Fruit fly (Drosophila melanogaster) whole organism, adult: ENCODE results near the gene ATPsynC.

Source experiments
- CG11617 ChIP-seq: fragments of 200-800 bp; sonication (Bioruptor generic); optimal IDR thresholded peaks from 2 replicates; lab custom pipeline; 2017; ENCODE audit warnings: mild to moderate bottlenecking, missing biosample characterization, missing genetic modification reagents, missing genetic modification characterization
- CG12768 ChIP-seq: fragments of 200-800 bp; sonication (Bioruptor generic); optimal IDR thresholded peaks from 2 replicates; lab custom pipeline; 2017; ENCODE audit warnings: missing biosample characterization, missing genetic modification characterization, mild to moderate bottlenecking, moderate library complexity, missing genetic modification reagents
- CG14711 ChIP-seq: fragments of 200-800 bp; sonication (Bioruptor generic); optimal IDR thresholded peaks from 2 replicates; lab custom pipeline; 2018; ENCODE audit warnings: missing biosample characterization, mild to moderate bottlenecking, missing genetic modification characterization, moderate library complexity
- CG1620 ChIP-seq: fragments of 200-800 bp; sonication (Bioruptor generic); optimal IDR thresholded peaks from 2 replicates; lab custom pipeline; 2016; ENCODE audit warnings: missing biosample characterization, missing genetic modification characterization
- CG33017 ChIP-seq: fragments of 200-800 bp; sonication (Bioruptor generic); optimal IDR thresholded peaks from 2 replicates; lab custom pipeline; 2018; ENCODE audit warnings: missing biosample characterization, mild to moderate bottlenecking, missing genetic modification characterization, moderate library complexity
- CG5204 ChIP-seq: fragments of 200-800 bp; sonication (Bioruptor generic); optimal IDR thresholded peaks from 2 replicates; lab custom pipeline; 2016; ENCODE audit warnings: missing biosample characterization, missing genetic modification characterization
- CG7045 ChIP-seq: fragments of 200-800 bp; sonication (Bioruptor generic); optimal IDR thresholded peaks from 2 replicates; lab custom pipeline; 2017; ENCODE audit warnings: missing biosample characterization, mild to moderate bottlenecking, missing genetic modification characterization
- CG7101 ChIP-seq: fragments of 200-800 bp; sonication (Bioruptor generic); optimal IDR thresholded peaks from 2 replicates; lab custom pipeline; 2018; ENCODE audit warnings: missing biosample characterization, mild to moderate bottlenecking, missing genetic modification characterization, moderate library complexity
- Clk ChIP-seq: fragments of 200-800 bp; sonication (Bioruptor generic); optimal IDR thresholded peaks from 2 replicates; lab custom pipeline; 2017; ENCODE audit warnings: missing biosample characterization, missing genetic modification characterization
- Crg-1 ChIP-seq: fragments of 200-800 bp; sonication (Bioruptor generic); optimal IDR thresholded peaks from 2 replicates; lab custom pipeline; 2016; ENCODE audit warnings: missing biosample characterization, missing genetic modification characterization
- Hr96 ChIP-seq: fragments of 200-800 bp; sonication (Bioruptor generic); optimal IDR thresholded peaks from 2 replicates; lab custom pipeline; 2016; ENCODE audit warnings: missing biosample characterization, missing genetic modification characterization
- Mnt ChIP-seq: fragments of 200-800 bp; sonication (Bioruptor generic); optimal IDR thresholded peaks from 2 replicates; lab custom pipeline; 2016; ENCODE audit warnings: missing biosample characterization, mild to moderate bottlenecking, missing genetic modification characterization
- bab1 ChIP-seq: fragments of 200-800 bp; sonication (Bioruptor generic); optimal IDR thresholded peaks from 3 replicates; lab custom pipeline; 2019; ENCODE audit warnings: missing biosample characterization, mild to moderate bottlenecking, missing genetic modification characterization, moderate library complexity
- cic ChIP-seq: fragments of 200-800 bp; sonication (Bioruptor generic); optimal IDR thresholded peaks from 2 replicates; lab custom pipeline; 2017; ENCODE audit warnings: missing biosample characterization, mild to moderate bottlenecking, missing genetic modification characterization, moderate library complexity
- cnc ChIP-seq, 2 experiments: fragments of >200 bp; optimal IDR thresholded peaks; 2 replicates each; lab custom pipeline; 2017
- kay ChIP-seq: fragments of 200-800 bp; sonication (Bioruptor generic); peaks from one replicate; lab custom pipeline; 2016; ENCODE audit warnings: missing biosample characterization, missing genetic modification characterization, borderline replicate concordance
- ovo ChIP-seq: fragments of 200-800 bp; sonication (Bioruptor generic); optimal IDR thresholded peaks from 2 replicates; lab custom pipeline; 2016; ENCODE audit warnings: missing biosample characterization, missing genetic modification characterization
- pad ChIP-seq: fragments of 200-800 bp; sonication (Bioruptor generic); optimal IDR thresholded peaks from 3 replicates; lab custom pipeline; 2017; ENCODE audit warnings: missing biosample characterization, missing genetic modification characterization, mild to moderate bottlenecking, moderate library complexity, missing genetic modification reagents
- tj ChIP-seq: fragments of 200-800 bp; sonication (Bioruptor generic); optimal IDR thresholded peaks from 3 replicates; lab custom pipeline; 2017; ENCODE audit warnings: missing biosample characterization, mild to moderate bottlenecking, missing genetic modification characterization, moderate library complexity
- toe ChIP-seq: fragments of 200-800 bp; sonication (Bioruptor generic); optimal IDR thresholded peaks from 2 replicates; lab custom pipeline; 2016; ENCODE audit warnings: missing biosample characterization, missing genetic modification characterization

ATPsynC gene

dm6 chr3R:31254808-31255207 is 35.4 kb upstream of the ATPsynC start, which contains the start of the genes CG1750 and spn-F:
TSS of gene CG1750 (minus strand) at chr3R:31254900.
TSS of gene spn-F (plus strand) at chr3R:31255127.
- TF ChIP-seq ovo (GFP tag; lab: Kevin White, UChicago) = no peak
- TF ChIP-seq bab1 = peak; percentile 61
- TF ChIP-seq CG11617 (GFP tag; lab: Kevin White, UChicago) = no peak
- no peak for TF ChIP-seq Crg-1 (GFP tag; lab: Kevin White, UChicago)
- no peak for TF ChIP-seq CG5204
- no peak for TF ChIP-seq kay (GFP tag; lab: Kevin White, UChicago)
- TF ChIP-seq pad (GFP tag; lab: Kevin White, UChicago) = no peak
- TF ChIP-seq toe = no peak
- TF ChIP-seq CG14711 (tag; lab: Kevin White, UChicago) = peak; percentile 39
- TF ChIP-seq CG33017 (tag; lab: Kevin White, UChicago) = no peak
- no peak for TF ChIP-seq CG7045 (GFP tag; lab: Kevin White, UChicago)
- TF ChIP-seq Mnt (GFP tag; lab: Kevin White, UChicago) = no peak
- no peak for TF ChIP-seq cic
- TF ChIP-seq CG12768 = no peak
- peak; percentile 68 for TF ChIP-seq tj (GFP tag; lab: Kevin White, UChicago)
- TF ChIP-seq Clk (GFP tag; lab: Kevin White, UChicago) = no peak
- TF ChIP-seq Hr96 (GFP tag; lab: Kevin White, UChicago) = no peak
- no peak for TF ChIP-seq CG1620 (GFP tag; lab: Kevin White, UChicago)
- TF ChIP-seq cnc (optimal IDR thresholded peaks at IDR 0.05; lab: Kevin White, UChicago) = peak in 1 of 2 experiments; percentile 25
- TF ChIP-seq CG7101 (tag; lab: Kevin White, UChicago) = no peak

- TF ChIP-seq Crg-1 (GFP tag; lab: Kevin White, UChicago) = peak; percentile 32
- TF ChIP-seq Clk (GFP tag; lab: Kevin White, UChicago) = peak; percentile 43
- peak; percentile 10 for TF ChIP-seq pad (GFP tag; lab: Kevin White, UChicago)
- TF ChIP-seq CG14711 (tag; lab: Kevin White, UChicago) = peak; percentile 97
- TF ChIP-seq Hr96 (GFP tag; lab: Kevin White, UChicago) = peak; percentile 48
- peak; percentile 64 for TF ChIP-seq CG7045 (GFP tag; lab: Kevin White, UChicago)
- no peak for TF ChIP-seq cic
- peak; percentile 18 for TF ChIP-seq CG33017 (tag; lab: Kevin White, UChicago)
- no peak for TF ChIP-seq CG1620 (GFP tag; lab: Kevin White, UChicago)
- peak; percentile 82 for TF ChIP-seq Mnt (GFP tag; lab: Kevin White, UChicago)
- TF ChIP-seq CG12768 = peak; percentile 18
- TF ChIP-seq CG7101 (tag; lab: Kevin White, UChicago) = peak; percentile 57
- peak; percentile 14 for TF ChIP-seq ovo (GFP tag; lab: Kevin White, UChicago)
- TF ChIP-seq bab1 = peak; percentile 74
- TF ChIP-seq CG5204 = peak; percentile 47
- no peak for TF ChIP-seq cnc (optimal IDR thresholded peaks at IDR 0.05; lab: Kevin White, UChicago)
- peak; percentile 37 for TF ChIP-seq CG11617 (GFP tag; lab: Kevin White, UChicago)
- no peak for TF ChIP-seq kay (GFP tag; lab: Kevin White, UChicago)
- peak; percentile 68 for TF ChIP-seq toe
- TF ChIP-seq tj (GFP tag; lab: Kevin White, UChicago) = peak; percentile 27
Measured at dm6 chr3R:31252093-31252962, 32.9 kb upstream of the ATPsynC start, which contains the start of the genes qless and mRpL32. TSS of gene qless (minus strand) at chr3R:31252608. TSS of gene mRpL32 (plus strand) at chr3R:31252872.

- TF ChIP-seq CG1620 (GFP tag; lab: Kevin White, UChicago) (no peak), CG33017 (tag; lab: Kevin White, UChicago) (no peak), cnc (optimal IDR thresholded peaks at IDR 0.05; lab: Kevin White, UChicago) (no peak), Crg-1 (GFP tag; lab: Kevin White, UChicago) (no peak), bab1 (no peak), Clk (GFP tag; lab: Kevin White, UChicago) (no peak), cic (no peak), CG7101 (tag; lab: Kevin White, UChicago) (no peak), Mnt (GFP tag; lab: Kevin White, UChicago) (no peak), CG5204 (no peak), kay (GFP tag; lab: Kevin White, UChicago) (no peak), ovo (GFP tag; lab: Kevin White, UChicago) (no peak), CG12768 (no peak), toe (no peak), CG14711 (tag; lab: Kevin White, UChicago) (no peak), CG11617 (GFP tag; lab: Kevin White, UChicago) (no peak), pad (GFP tag; lab: Kevin White, UChicago) (no peak)
Measured at dm6 chr3R:31251130-31251770, 31.8 kb upstream of the ATPsynC start.

dm6 chr3R:31250426-31251034 is 31.1 kb upstream of the ATPsynC start:
- TF ChIP-seq CG1620 (GFP tag; lab: Kevin White, UChicago) (no peak), kay (GFP tag; lab: Kevin White, UChicago) (no peak), CG7101 (tag; lab: Kevin White, UChicago) (peak; percentile 79), pad (GFP tag; lab: Kevin White, UChicago) (peak; percentile 26), tj (GFP tag; lab: Kevin White, UChicago) (peak; percentile 38), Crg-1 (GFP tag; lab: Kevin White, UChicago) (no peak), CG12768 (peak; percentile 69), cic (peak; percentile 19), ovo (GFP tag; lab: Kevin White, UChicago) (no peak), CG11617 (GFP tag; lab: Kevin White, UChicago) (peak; percentile 70), CG14711 (tag; lab: Kevin White, UChicago) (peak; percentile 68), Hr96 (GFP tag; lab: Kevin White, UChicago) (peak; percentile 23), toe (no peak), Mnt (GFP tag; lab: Kevin White, UChicago) (peak; percentile 27), CG33017 (tag; lab: Kevin White, UChicago) (peak; percentile 84), CG5204 (peak; percentile 67), bab1 (no peak), cnc (optimal IDR thresholded peaks at IDR 0.05; lab: Kevin White, UChicago) (no peak), CG7045 (GFP tag; lab: Kevin White, UChicago) (peak; percentile 45), Clk (GFP tag; lab: Kevin White, UChicago) (no peak)
